Worm (Caenorhabditis elegans): ENCODE measurements around the gene R03H10.4.

- TF ChIP-seq nhr-237 (tag; optimal IDR thresholded peaks at IDR 0.05): no peak
- TF ChIP-seq unc-39 (tag; optimal IDR thresholded peaks at IDR 0.05): no peak
Observed at ce11 chrII:4215318-4215717, 47.0 kb upstream of the R03H10.4 start, which contains the start of gene F31D5.2.
